Fruit fly (Drosophila melanogaster) whole organism, prepupa: ENCODE data around the gene alpha-PheRS.

Source experiments
- CG10631 ChIP-seq: fragments of 200-800 bp; sonication (Bioruptor generic); optimal IDR thresholded peaks from 2 replicates; lab custom pipeline; 2016; ENCODE audit warnings: missing biosample characterization, missing genetic modification characterization
- CG11294 ChIP-seq: fragments of 200-800 bp; sonication (Bioruptor generic); IDR thresholded peaks from 2 replicates; pipeline ENCODE4 v1.3.6; 2022; ENCODE audit warnings: missing biosample characterization, missing genetic modification characterization
- CG11762 ChIP-seq: fragments of 200-800 bp; sonication (Bioruptor generic); optimal IDR thresholded peaks from 3 replicates; lab custom pipeline; 2016; ENCODE audit warnings: missing biosample characterization, missing genetic modification characterization; ENCODE audit not compliant: insufficient read depth
- CG11902 ChIP-seq: fragments of 200-800 bp; sonication (Bioruptor generic); optimal IDR thresholded peaks from 3 replicates; lab custom pipeline; 2016; ENCODE audit warnings: missing biosample characterization, missing genetic modification characterization
- CG15336 ChIP-seq: fragments of 200-800 bp; sonication (Bioruptor generic); IDR thresholded peaks from 2 replicates; pipeline ENCODE4 v1.3.6; 2022; ENCODE audit warnings: missing biosample characterization, missing genetic modification characterization
- CG1621 ChIP-seq: fragments of 200-800 bp; sonication (Bioruptor generic); optimal IDR thresholded peaks from 3 replicates; lab custom pipeline; 2018; ENCODE audit warnings: missing biosample characterization, mild to moderate bottlenecking, missing genetic modification characterization
- CG3032 ChIP-seq: fragments of 200-800 bp; optimal IDR thresholded peaks from 2 replicates; lab custom pipeline; 2019; ENCODE audit warnings: missing biosample characterization, mild to moderate bottlenecking, missing genetic modification characterization, moderate library complexity
- CG31627 ChIP-seq: fragments of 200-800 bp; sonication (Bioruptor generic); optimal IDR thresholded peaks from 3 replicates; lab custom pipeline; 2016; ENCODE audit warnings: missing biosample characterization, missing genetic modification characterization
- CG32006 ChIP-seq: fragments of 200-800 bp; sonication (Bioruptor generic); optimal IDR thresholded peaks from 3 replicates; lab custom pipeline; 2017; ENCODE audit warnings: missing biosample characterization, mild to moderate bottlenecking, missing genetic modification characterization
- CG34406 ChIP-seq: fragments of 200-800 bp; sonication (Bioruptor generic); optimal IDR thresholded peaks from 3 replicates; lab custom pipeline; 2016; ENCODE audit warnings: missing biosample characterization, missing genetic modification characterization
- CG3919 ChIP-seq: fragments of 200-800 bp; sonication (Bioruptor generic); optimal IDR thresholded peaks from 3 replicates; lab custom pipeline; 2016; ENCODE audit warnings: missing biosample characterization, missing genetic modification characterization
- CG6276 ChIP-seq: fragments of 200-800 bp; sonication (Bioruptor generic); optimal IDR thresholded peaks from 2 replicates; lab custom pipeline; 2017; ENCODE audit warnings: missing biosample characterization, mild to moderate bottlenecking, missing genetic modification characterization
- CG6792 ChIP-seq: fragments of 200-800 bp; sonication (Bioruptor generic); optimal IDR thresholded peaks from 3 replicates; lab custom pipeline; 2016; ENCODE audit warnings: missing biosample characterization, missing genetic modification characterization
- CG6808 ChIP-seq: fragments of 200-800 bp; sonication (Bioruptor generic); optimal IDR thresholded peaks from 3 replicates; lab custom pipeline; 2017; ENCODE audit warnings: missing biosample characterization, missing genetic modification characterization, mild to moderate bottlenecking, moderate library complexity, missing genetic modification reagents
- CG6854 ChIP-seq: fragments of 200-800 bp; sonication (Bioruptor generic); optimal IDR thresholded peaks from 2 replicates; lab custom pipeline; 2017; ENCODE audit warnings: missing biosample characterization, mild to moderate bottlenecking, missing genetic modification characterization
- CG7368 ChIP-seq: fragments of 200-800 bp; sonication (Bioruptor generic); optimal IDR thresholded peaks from 3 replicates; lab custom pipeline; 2016; ENCODE audit warnings: missing biosample characterization, missing genetic modification characterization
- CG8119 ChIP-seq: fragments of 200-800 bp; sonication (Bioruptor generic); IDR thresholded peaks from 3 replicates; pipeline ENCODE4 v1.3.6; 2022; ENCODE audit warnings: missing biosample characterization, missing genetic modification characterization
- CG8632 ChIP-seq: fragments of 200-800 bp; sonication (Bioruptor generic); optimal IDR thresholded peaks from 3 replicates; lab custom pipeline; 2016; ENCODE audit warnings: missing biosample characterization, missing genetic modification characterization
- CG9139 ChIP-seq: fragments of 200-800 bp; sonication (Bioruptor generic); optimal IDR thresholded peaks from 3 replicates; lab custom pipeline; 2017; ENCODE audit warnings: missing biosample characterization, mild to moderate bottlenecking, missing genetic modification characterization
- Eip75B ChIP-seq: fragments of 200-800 bp; sonication (Bioruptor generic); optimal IDR thresholded peaks from 3 replicates; lab custom pipeline; 2016; ENCODE audit warnings: missing biosample characterization, missing genetic modification characterization
- Eip78C ChIP-seq: fragments of 200-800 bp; sonication (Bioruptor generic); peaks from one replicate; lab custom pipeline; 2016; ENCODE audit warnings: missing biosample characterization, missing genetic modification characterization
- Ets21C ChIP-seq: fragments of 200-800 bp; sonication (Bioruptor generic); optimal IDR thresholded peaks from 3 replicates; lab custom pipeline; 2016; ENCODE audit warnings: missing biosample characterization, missing genetic modification characterization
- Hr38 ChIP-seq: sonication (Bioruptor generic); optimal IDR thresholded peaks from 2 replicates; lab custom pipeline; 2016; ENCODE audit warnings: missing biosample characterization, missing genetic modification characterization
- Hr39 ChIP-seq: fragments of 200-800 bp; sonication (Bioruptor generic); optimal IDR thresholded peaks from 2 replicates; lab custom pipeline; 2016; ENCODE audit warnings: missing biosample characterization, missing genetic modification characterization
- Hr4 ChIP-seq: fragments of 200-800 bp; sonication (Bioruptor generic); optimal IDR thresholded peaks from 3 replicates; lab custom pipeline; 2016; ENCODE audit warnings: missing biosample characterization, missing genetic modification characterization
- Lpt ChIP-seq: fragments of 200-800 bp; sonication (Bioruptor generic); optimal IDR thresholded peaks from 3 replicates; lab custom pipeline; 2016; ENCODE audit warnings: missing biosample characterization, missing genetic modification characterization
- Met ChIP-seq: fragments of 200-800 bp; sonication (Bioruptor generic); optimal IDR thresholded peaks from 3 replicates; lab custom pipeline; 2016; ENCODE audit warnings: missing biosample characterization, missing genetic modification characterization
- OdsH ChIP-seq: fragments of 200-800 bp; sonication (Bioruptor generic); optimal IDR thresholded peaks from 3 replicates; lab custom pipeline; 2016; ENCODE audit warnings: missing biosample characterization, missing genetic modification characterization
- Sox102F ChIP-seq: fragments of 200-800 bp; sonication (Bioruptor generic); optimal IDR thresholded peaks from 2 replicates; lab custom pipeline; 2016; ENCODE audit warnings: missing biosample characterization, mild to moderate bottlenecking, missing genetic modification characterization
- Sox15 ChIP-seq: fragments of 200-800 bp; sonication (Bioruptor generic); optimal IDR thresholded peaks from 3 replicates; lab custom pipeline; 2016; ENCODE audit warnings: missing biosample characterization, missing genetic modification characterization
- acj6 ChIP-seq: fragments of 200-800 bp; sonication (Bioruptor generic); optimal IDR thresholded peaks from 3 replicates; lab custom pipeline; 2016; ENCODE audit warnings: missing biosample characterization, missing genetic modification characterization
- cyc ChIP-seq: fragments of 200-800 bp; sonication (Bioruptor generic); optimal IDR thresholded peaks from 3 replicates; lab custom pipeline; 2016; ENCODE audit warnings: missing biosample characterization, missing genetic modification characterization
- dac ChIP-seq: fragments of 200-800 bp; sonication (Bioruptor generic); optimal IDR thresholded peaks from 2 replicates; lab custom pipeline; 2017; ENCODE audit warnings: missing biosample characterization, mild to moderate bottlenecking, missing genetic modification characterization
- esn ChIP-seq: fragments of 200-800 bp; sonication (Bioruptor generic); optimal IDR thresholded peaks from 2 replicates; lab custom pipeline; 2016; ENCODE audit warnings: missing biosample characterization, mild to moderate bottlenecking, missing genetic modification characterization, moderate library complexity
- fd59A ChIP-seq: fragments of 200-800 bp; sonication (Bioruptor generic); optimal IDR thresholded peaks from 2 replicates; lab custom pipeline; 2017; ENCODE audit warnings: missing biosample characterization, mild to moderate bottlenecking, missing genetic modification characterization, missing genetic modification reagents
- fd85E ChIP-seq: fragments of 200-800 bp; sonication (Bioruptor generic); optimal IDR thresholded peaks from 3 replicates; lab custom pipeline; 2016; ENCODE audit warnings: missing biosample characterization, missing genetic modification characterization
- salr ChIP-seq, 2 experiments: fragments of 200-800 bp; sonication (Bioruptor generic); optimal IDR thresholded peaks; 3 replicates each; lab custom pipeline; 2016 to 2018; ENCODE audit warnings: missing biosample characterization in 2 of 2, missing genetic modification characterization in 2 of 2, mild to moderate bottlenecking in 1 of 2
- spab ChIP-seq: fragments of 200-800 bp; sonication (Bioruptor generic); optimal IDR thresholded peaks from 2 replicates; lab custom pipeline; 2017; ENCODE audit warnings: missing biosample characterization, mild to moderate bottlenecking, missing genetic modification characterization, missing genetic modification reagents
- ss ChIP-seq, 2 experiments: fragments of 200-800 bp; sonication (Bioruptor generic); optimal IDR thresholded peaks; 2 replicates in 1 of 2; 3 replicates in 1 of 2; lab custom pipeline; 2017 to 2018; ENCODE audit warnings: mild to moderate bottlenecking in 2 of 2, missing biosample characterization in 2 of 2, missing genetic modification characterization in 2 of 2, moderate library complexity in 1 of 2
- vri ChIP-seq: fragments of 200-800 bp; sonication (Bioruptor generic); optimal IDR thresholded peaks from 3 replicates; lab custom pipeline; 2016; ENCODE audit warnings: missing biosample characterization, mild to moderate bottlenecking, missing genetic modification characterization

alpha-PheRS gene

dm6 chrX:8141353-8142066 lies 3.9 kb downstream of the alpha-PheRS start (continued):
- TF ChIP-seq CG7368 = peak; percentile 19
- TF ChIP-seq Hr38 = no peak
- TF ChIP-seq salr (GFP tag; optimal IDR thresholded peaks at IDR 0.05; lab: Kevin White, UChicago) = peak in 1 of 2 experiments; percentile 9
- no peak for TF ChIP-seq fd59A (GFP tag; lab: Kevin White, UChicago)
- TF ChIP-seq Ets21C (GFP tag; lab: Kevin White, UChicago) = no peak
- peak; percentile 38 for TF ChIP-seq CG6854 (GFP tag; lab: Kevin White, UChicago)
- no peak for TF ChIP-seq CG11902 (GFP tag; lab: Kevin White, UChicago)
- peak; percentile 17 for TF ChIP-seq CG8632 (GFP tag; lab: Kevin White, UChicago)
- no peak for TF ChIP-seq CG10631 (GFP tag; lab: Kevin White, UChicago)
- no peak for TF ChIP-seq Hr4 (GFP tag; lab: Kevin White, UChicago)
- no peak for TF ChIP-seq Sox102F (GFP tag; lab: Kevin White, UChicago)
- no peak for TF ChIP-seq CG9139 (GFP tag; lab: Kevin White, UChicago)
- TF ChIP-seq ss (GFP tag; optimal IDR thresholded peaks at IDR 0.05; lab: Kevin White, UChicago) = peak; percentile 52 to 70
- no peak for TF ChIP-seq CG15336 (GFP tag; lab: Robert Waterston, UW)
- TF ChIP-seq CG8119 (GFP tag; lab: Robert Waterston, UW) = 0 out of 3 replicates have a peak, but pooled peaks have one; percentile 41
- no peak for TF ChIP-seq CG11294 (GFP tag; lab: Robert Waterston, UW)
- peak; percentile 47 for TF ChIP-seq CG6808 (GFP tag; lab: Kevin White, UChicago)
- TF ChIP-seq Eip78C (GFP tag; lab: Kevin White, UChicago) = peak; percentile 68
- peak; percentile 24 for TF ChIP-seq Met
- peak; percentile 20 for TF ChIP-seq CG6792 (GFP tag; lab: Kevin White, UChicago)
- no peak for TF ChIP-seq CG6276 (GFP tag; lab: Kevin White, UChicago)
- TF ChIP-seq spab (GFP tag; lab: Kevin White, UChicago) = no peak
- no peak for TF ChIP-seq CG31627 (GFP tag; lab: Kevin White, UChicago)

- TF ChIP-seq ss (GFP tag; optimal IDR thresholded peaks at IDR 0.05; lab: Kevin White, UChicago) (no peak), Hr39 (GFP tag; lab: Kevin White, UChicago) (no peak)
These were observed 4.7 kb downstream of the alpha-PheRS start for dm6 chrX:8140707-8141106.

- TF ChIP-seq dac (GFP tag; lab: Kevin White, UChicago) = no peak
- TF ChIP-seq Eip75B (GFP tag; lab: Kevin White, UChicago) = no peak
- TF ChIP-seq salr (GFP tag; optimal IDR thresholded peaks at IDR 0.05; lab: Kevin White, UChicago) = no peak
- no peak for TF ChIP-seq CG1621 (tag; lab: Kevin White, UChicago)
- no peak for TF ChIP-seq fd85E (GFP tag; lab: Kevin White, UChicago)
- no peak for TF ChIP-seq Sox15 (GFP tag; lab: Kevin White, UChicago)
- no peak for TF ChIP-seq OdsH (GFP tag; lab: Kevin White, UChicago)
- TF ChIP-seq vri (GFP tag; lab: Kevin White, UChicago) = no peak
- TF ChIP-seq cyc = no peak
- TF ChIP-seq CG32006 (GFP tag; lab: Kevin White, UChicago) = no peak
- TF ChIP-seq, all 60 proteins: peak for 0
These were observed 8.1 kb downstream of the alpha-PheRS start for dm6 chrX:8137285-8137684.

dm6 chrX:8135420-8135874 lies 10.0 kb downstream of the alpha-PheRS start, which contains the start of the genes cyr and CG2120:
Gene cyr (minus strand): TSS chrX:8135713.
Gene CG2120 (plus strand): TSS chrX:8135824.
- TF ChIP-seq CG6808 (GFP tag; lab: Kevin White, UChicago) = no peak
- no peak for TF ChIP-seq salr (GFP tag; optimal IDR thresholded peaks at IDR 0.05; lab: Kevin White, UChicago)
- no peak for TF ChIP-seq CG3919 (GFP tag; lab: Kevin White, UChicago)
- no peak for TF ChIP-seq acj6
- no peak for TF ChIP-seq Ets21C (GFP tag; lab: Kevin White, UChicago)
- TF ChIP-seq CG11902 (GFP tag; lab: Kevin White, UChicago) = no peak
- no peak for TF ChIP-seq CG8119 (GFP tag; lab: Robert Waterston, UW)
- TF ChIP-seq CG34406 (GFP tag; lab: Kevin White, UChicago) = no peak
- no peak for TF ChIP-seq esn (GFP tag; lab: Kevin White, UChicago)
- no peak for TF ChIP-seq Lpt
- TF ChIP-seq vri (GFP tag; lab: Kevin White, UChicago) = no peak
- no peak for TF ChIP-seq CG11762 (GFP tag; lab: Kevin White, UChicago)
- no peak for TF ChIP-seq OdsH (GFP tag; lab: Kevin White, UChicago)
- no peak for TF ChIP-seq CG3032 (tag; lab: Kevin White, UChicago)
